Fruit fly (Drosophila melanogaster): ENCODE data around the gene nmd.

The nmd gene

dm6 chr2L:10276846-10277245 lies 26.9 kb downstream of the nmd start (continued):
- TF ChIP-seq YL-1 (GFP tag; optimal IDR thresholded peaks at IDR 0.05) (no peak), chn (GFP tag; optimal IDR thresholded peaks at IDR 0.05) (peak; percentile 42), ci (GFP tag; IDR thresholded peaks at IDR 0.05) (no peak; the same call in 2 of the 3 replicates), Ets65A (GFP tag) (peak; percentile 53), CG1647 (GFP tag; optimal IDR thresholded peaks at IDR 0.05) (peak; percentile 36), btn (GFP tag; optimal IDR thresholded peaks at IDR 0.05) (peak; percentile 17), fd96Cb (tag; optimal IDR thresholded peaks at IDR 0.05) (no peak), CG1603 (tag; optimal IDR thresholded peaks at IDR 0.05) (peak; percentile 65), CG11723 (GFP tag; optimal IDR thresholded peaks at IDR 0.05) (no peak), Six4 (GFP tag; optimal IDR thresholded peaks at IDR 0.05) (no peak), CG31388 (GFP tag; optimal IDR thresholded peaks at IDR 0.05) (no peak), Med (GFP tag) (peak; percentile 86), lab (GFP tag; optimal IDR thresholded peaks at IDR 0.05) (no peak), ind (GFP tag; optimal IDR thresholded peaks at IDR 0.05) (peak; percentile 7), CG6683 (GFP tag; optimal IDR thresholded peaks at IDR 0.05) (no peak), Mes4 (GFP tag; optimal IDR thresholded peaks at IDR 0.05) (peak; percentile 1), CG14965 (GFP tag; optimal IDR thresholded peaks at IDR 0.05; ENCODE audit: borderline replicate concordance) (no peak), eve (GFP tag; optimal IDR thresholded peaks at IDR 0.05) (peak in 1 of 2 experiments; percentile 81), CG15601 (tag; optimal IDR thresholded peaks at IDR 0.05) (no peak), mam (GFP tag; optimal IDR thresholded peaks at IDR 0.05) (no peak), CG18011 (GFP tag; optimal IDR thresholded peaks at IDR 0.05) (peak; percentile 10), jing (GFP tag; optimal IDR thresholded peaks at IDR 0.05) (no peak), gro (GFP tag; optimal IDR thresholded peaks at IDR 0.05) (no peak), gce (GFP tag; IDR thresholded peaks at IDR 0.05) (0 out of 3 replicates have a peak, but pooled peaks have one; percentile 19), caup (GFP tag; optimal IDR thresholded peaks at IDR 0.05; ENCODE audit: severe bottlenecking) (no peak), CG12769 (tag; optimal IDR thresholded peaks at IDR 0.05) (no peak), CG32532 (GFP tag; IDR thresholded peaks at IDR 0.05) (no peak), luna (GFP tag; optimal IDR thresholded peaks at IDR 0.05) (no peak), CG9609 (GFP tag; optimal IDR thresholded peaks at IDR 0.05) (peak; percentile 13), Dek (tag; optimal IDR thresholded peaks at IDR 0.05) (no peak), NFAT (GFP tag; IDR thresholded peaks at IDR 0.05) (no peak), so (GFP tag; IDR thresholded peaks at IDR 0.05) (no peak), Hr39 (optimal IDR thresholded peaks at IDR 0.05) (no peak), Max (GFP tag; optimal IDR thresholded peaks at IDR 0.05) (no peak), CG12942 (GFP tag; optimal IDR thresholded peaks at IDR 0.05) (no peak), zfh1 (GFP tag; IDR thresholded peaks at IDR 0.05) (peak; percentile 62), CG34224 (GFP tag; IDR thresholded peaks at IDR 0.05; ENCODE audit: partially characterized antibody) (no peak), CG11093 (GFP tag; IDR thresholded peaks at IDR 0.05) (0 out of 3 replicates have a peak, but pooled peaks have one; percentile 43), dysf (GFP tag; IDR thresholded peaks at IDR 0.05) (no peak), CG31365 (tag; optimal IDR thresholded peaks at IDR 0.05) (no peak), fd102C (GFP tag; optimal IDR thresholded peaks at IDR 0.05) (no peak), CG4424 (GFP tag; optimal IDR thresholded peaks at IDR 0.05) (no peak), ash1 (GFP tag; optimal IDR thresholded peaks at IDR 0.05) (no peak), D19A (tag; optimal IDR thresholded peaks at IDR 0.05) (no peak), Xrp1 (GFP tag; IDR thresholded peaks at IDR 0.05) (peak; percentile 14; the same call in 1 of the 2 replicates), CG18619 (GFP tag; optimal IDR thresholded peaks at IDR 0.05) (no peak), z (GFP tag; IDR thresholded peaks at IDR 0.05) (no peak), CG3065 (GFP tag; optimal IDR thresholded peaks at IDR 0.05) (no peak), CG6854 (GFP tag; optimal IDR thresholded peaks at IDR 0.05) (no peak), CG10431 (GFP tag; optimal IDR thresholded peaks at IDR 0.05) (no peak), grn (GFP tag; optimal IDR thresholded peaks at IDR 0.05) (no peak), CG16863 (GFP tag; optimal IDR thresholded peaks at IDR 0.05) (peak; percentile 15)
